Fruit fly (Drosophila melanogaster) Kc167 (cell line): ENCODE results near the gene CG4390.

Source experiments
- Myc ChIP-seq: fragments of >200 bp; optimal IDR thresholded peaks from 2 replicates; lab custom pipeline; 2017; ENCODE audit warnings: missing external identifiers
- Sin3A ChIP-seq: fragments of >200 bp; optimal IDR thresholded peaks from 2 replicates; lab custom pipeline; 2018; ENCODE audit warnings: missing external identifiers
- h ChIP-seq: fragments of >200 bp; optimal IDR thresholded peaks from 3 replicates; lab custom pipeline; 2018; ENCODE audit warnings: missing external identifiers
- insv ChIP-seq: fragments of >200 bp; optimal IDR thresholded peaks from 3 replicates; lab custom pipeline; 2018; ENCODE audit warnings: missing external identifiers
- psq ChIP-seq: fragments of >200 bp; optimal IDR thresholded peaks from 2 replicates; lab custom pipeline; 2017; ENCODE audit warnings: missing external identifiers
- ttk ChIP-seq: sonication (Bioruptor generic); optimal IDR thresholded peaks from 2 replicates; lab custom pipeline; 2017; ENCODE audit warnings: missing external identifiers

DNA sequence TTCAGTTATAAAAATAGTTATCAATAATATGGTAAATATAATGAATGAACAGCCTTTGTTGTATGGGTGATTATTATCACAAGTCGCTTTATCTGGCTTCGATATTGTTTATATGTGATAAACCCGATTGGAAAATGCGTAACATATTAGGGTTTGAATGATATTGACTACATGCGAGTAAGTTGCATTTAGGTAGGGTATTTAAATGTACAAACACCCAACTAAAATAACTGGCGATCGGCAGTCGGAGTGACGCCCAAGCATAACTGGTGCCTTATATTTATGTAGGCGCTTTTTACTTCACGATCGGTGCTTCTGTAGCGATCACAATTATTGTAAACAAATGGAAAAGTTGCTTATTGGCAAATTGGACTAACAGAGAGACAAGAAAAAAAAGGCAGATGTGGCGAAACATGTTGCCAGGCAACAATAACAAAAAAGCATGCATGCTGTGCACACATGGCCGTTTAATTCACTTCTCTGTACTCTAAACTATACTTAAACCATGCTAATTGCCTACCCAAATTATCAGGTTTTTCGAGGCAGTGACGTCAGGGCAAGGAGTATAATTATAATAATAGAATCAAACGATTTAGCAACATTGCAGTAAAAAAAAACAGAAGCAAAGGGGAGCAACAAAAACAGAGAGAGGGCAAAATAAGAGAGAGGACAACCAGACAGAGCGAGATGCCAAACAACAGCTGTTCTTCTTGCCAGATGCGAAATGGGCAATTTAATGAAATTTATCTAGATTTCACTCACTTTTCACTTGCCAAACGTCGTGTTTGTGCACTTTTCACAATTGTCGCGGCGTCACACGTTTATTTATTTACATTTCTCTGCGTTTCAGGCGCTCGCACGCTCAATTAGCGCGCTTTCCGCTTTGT, 51.9 kb downstream of the CG4390 start:
- no peak for TF ChIP-seq psq (lab: Kevin White, UChicago)
- TF ChIP-seq Myc = no peak
- no peak for TF ChIP-seq Sin3A
- no peak for TF ChIP-seq ttk (lab: Kevin White, UChicago)
- TF ChIP-seq insv (lab: Kevin White, UChicago) = no peak
- no peak for TF ChIP-seq h (lab: Kevin White, UChicago)
